Worm (Caenorhabditis elegans) whole organism, early embryonic: Measurements from ENCODE around the gene Y17G9B.8.
A peak's percentile ranks its signal among the peaks of the same experiment; 100 is the strongest.

Experiments used
- B0310.2 ChIP-seq: sonication (generic microtip); optimal IDR thresholded peaks from 2 replicates; lab custom pipeline; 2016; ENCODE audit warnings: mild to moderate bottlenecking, missing genetic modification characterization, missing compliant biosample characterization
- F13C5.2 ChIP-seq: sonication (generic microtip); optimal IDR thresholded peaks from 2 replicates; lab custom pipeline; 2017; ENCODE audit warnings: mild to moderate bottlenecking, missing genetic modification characterization, inconsistent platforms, missing compliant biosample characterization
- aly-1 ChIP-seq: sonication (generic microtip); optimal IDR thresholded peaks from 2 replicates; lab custom pipeline; 2016; ENCODE audit warnings: missing genetic modification characterization, missing compliant biosample characterization
- ama-1 ChIP-seq: fragments of 150-350 bp; optimal IDR thresholded peaks from 2 replicates; lab custom pipeline; 2014
- ceh-13 ChIP-seq: fragments of 200-800 bp; sonication (Bioruptor generic); optimal IDR thresholded peaks from 2 replicates; lab custom pipeline; 2018; ENCODE audit warnings: mild to moderate bottlenecking, missing genetic modification characterization, missing compliant biosample characterization
- ceh-36 ChIP-seq: sonication (generic microtip); optimal IDR thresholded peaks from 2 replicates; lab custom pipeline; 2016; ENCODE audit warnings: missing genetic modification characterization, inconsistent platforms, missing compliant biosample characterization
- ets-7 ChIP-seq: sonication (generic microtip); optimal IDR thresholded peaks from 2 replicates; lab custom pipeline; 2016; ENCODE audit warnings: missing genotype, missing genetic modification characterization, missing compliant biosample characterization
- flt-1 ChIP-seq: fragments of 200-800 bp; sonication (Bioruptor generic); IDR thresholded peaks from 2 replicates; pipeline ENCODE4 v1.3.6; 2022; ENCODE audit warnings: missing genetic modification characterization, missing compliant biosample characterization
- hmbx-1 ChIP-seq: sonication (generic microtip); optimal IDR thresholded peaks from 2 replicates; lab custom pipeline; 2016; ENCODE audit warnings: mild to moderate bottlenecking, missing genetic modification characterization, missing compliant biosample characterization
- hmg-4 ChIP-seq: fragments of 200-800 bp; sonication (Bioruptor generic); optimal IDR thresholded peaks from 2 replicates; lab custom pipeline; 2018; ENCODE audit warnings: mild to moderate bottlenecking, missing genetic modification characterization, missing compliant biosample characterization
- hnd-1 ChIP-seq: sonication (generic microtip); optimal IDR thresholded peaks from 2 replicates; lab custom pipeline; 2016; ENCODE audit warnings: missing genetic modification characterization, missing compliant biosample characterization
- pes-1 ChIP-seq: fragments of 200-800 bp; sonication (Bioruptor generic); IDR thresholded peaks from 2 replicates; pipeline ENCODE4 v1.3.6; 2022; ENCODE audit warnings: missing genetic modification reagents, missing genetic modification characterization, missing compliant biosample characterization
- scrt-1 ChIP-seq: fragments of 200-800 bp; sonication (Bioruptor generic); IDR thresholded peaks from 2 replicates; pipeline ENCODE4 v1.3.6; 2022; ENCODE audit warnings: missing genetic modification characterization, missing compliant biosample characterization
- sea-1 ChIP-seq: fragments of 200-800 bp; sonication (Bioruptor generic); conservative IDR thresholded peaks from 2 replicates; pipeline ENCODE4 v1.3.6; 2022; ENCODE audit warnings: missing genetic modification characterization, missing compliant biosample characterization
- tbx-11 ChIP-seq: fragments of 200-800 bp; sonication (Bioruptor generic); IDR thresholded peaks from 2 replicates; pipeline ENCODE4 v1.3.6; 2022; ENCODE audit warnings: missing genetic modification characterization, missing compliant biosample characterization
- tbx-37 ChIP-seq: fragments of 200-800 bp; sonication (Bioruptor generic); conservative IDR thresholded peaks from 2 replicates; pipeline ENCODE4 v1.3.6; 2022; ENCODE audit warnings: missing genetic modification reagents, missing genetic modification characterization, missing compliant biosample characterization
- tra-4 ChIP-seq: sonication (generic microtip); optimal IDR thresholded peaks from 2 replicates; lab custom pipeline; 2017; ENCODE audit warnings: missing genetic modification characterization, missing compliant biosample characterization

Y17G9B.8 gene

ce11 chrIV:4747553-4747952 lies 11.1 kb downstream of the Y17G9B.8 start, which contains the start of gene tctn-1:
Gene tctn-1, minus strand, starts transcription at chrIV:4747832.
- TF ChIP-seq ets-7 = no peak
- peak; percentile 14 for TF ChIP-seq ama-1 (lab: Kevin White, UChicago)

DNA sequence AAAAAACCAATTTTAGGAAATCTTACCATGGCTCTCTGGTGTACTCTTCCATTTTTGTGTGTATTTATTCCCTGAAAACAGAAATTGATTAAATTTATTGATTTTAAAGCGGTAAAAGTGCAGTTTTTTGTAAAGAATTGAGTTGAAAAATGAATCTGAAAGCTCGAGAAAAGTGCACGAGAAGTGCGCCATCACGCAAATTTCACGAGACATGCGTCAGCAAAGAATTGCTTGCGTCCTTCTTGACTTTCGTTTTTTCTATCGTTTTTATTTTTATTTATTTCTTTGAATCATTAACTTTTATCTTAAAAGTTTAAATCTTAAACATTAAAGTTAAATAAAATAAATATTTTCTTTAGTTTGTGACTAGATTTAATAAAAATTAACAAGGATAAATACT lies 13.2 kb downstream of the Y17G9B.8 start, which contains the start of gene timm-17B.1:
Gene timm-17B.1, minus strand, starts transcription at position 71 of the 400 bp plus-strand sequence.
- TF ChIP-seq F13C5.2 (tag; lab: Kevin White, UChicago) (peak; percentile 34), tbx-37 (GFP tag; lab: Robert Waterston, UW) (no peak), B0310.2 (tag; lab: Kevin White, UChicago) (no peak), sea-1 (no peak), scrt-1 (no peak), ets-7 (no peak), ceh-36 (tag; lab: Kevin White, UChicago) (no peak), pes-1 (0 out of 2 replicates have a peak, but pooled peaks have one; percentile 34), tra-4 (no peak), flt-1 (no peak), hnd-1 (tag; lab: Kevin White, UChicago) (no peak), ama-1 (lab: Kevin White, UChicago) (no peak), tbx-11 (GFP tag; lab: Robert Waterston, UW) (no peak), hmg-4 (GFP tag; lab: Kevin White, UChicago) (no peak)

- no peak for TF ChIP-seq tra-4
- no peak for TF ChIP-seq ceh-36 (tag; lab: Kevin White, UChicago)
- TF ChIP-seq ceh-13 (GFP tag; lab: Kevin White, UChicago) = no peak
- TF ChIP-seq aly-1 = no peak
Measured at ce11 chrIV:4744167-4744566, 14.5 kb downstream of the Y17G9B.8 start, which contains the start of gene hoe-1. Gene hoe-1, minus strand, starts transcription at chrIV:4744267.

ce11 chrIV:4742480-4742879 lies 16.2 kb downstream of the Y17G9B.8 start:
- no peak for TF ChIP-seq flt-1
- no peak for TF ChIP-seq ets-7
- no peak for TF ChIP-seq tbx-37 (GFP tag; lab: Robert Waterston, UW)
- no peak for TF ChIP-seq pes-1
- TF ChIP-seq tbx-11 (GFP tag; lab: Robert Waterston, UW) = no peak
- no peak for TF ChIP-seq ama-1 (lab: Kevin White, UChicago)
- TF ChIP-seq scrt-1 = no peak
- TF ChIP-seq hmbx-1 (tag; lab: Kevin White, UChicago) = no peak
- TF ChIP-seq B0310.2 (tag; lab: Kevin White, UChicago) = no peak
- no peak for TF ChIP-seq sea-1
- no peak for TF ChIP-seq hnd-1 (tag; lab: Kevin White, UChicago)
- TF ChIP-seq tra-4 = no peak
- TF ChIP-seq ceh-36 (tag; lab: Kevin White, UChicago) = no peak
- no peak for TF ChIP-seq ceh-13 (GFP tag; lab: Kevin White, UChicago)
- no peak for TF ChIP-seq aly-1
- TF ChIP-seq hmg-4 (GFP tag; lab: Kevin White, UChicago) = no peak
- no peak for TF ChIP-seq F13C5.2 (tag; lab: Kevin White, UChicago)

DNA sequence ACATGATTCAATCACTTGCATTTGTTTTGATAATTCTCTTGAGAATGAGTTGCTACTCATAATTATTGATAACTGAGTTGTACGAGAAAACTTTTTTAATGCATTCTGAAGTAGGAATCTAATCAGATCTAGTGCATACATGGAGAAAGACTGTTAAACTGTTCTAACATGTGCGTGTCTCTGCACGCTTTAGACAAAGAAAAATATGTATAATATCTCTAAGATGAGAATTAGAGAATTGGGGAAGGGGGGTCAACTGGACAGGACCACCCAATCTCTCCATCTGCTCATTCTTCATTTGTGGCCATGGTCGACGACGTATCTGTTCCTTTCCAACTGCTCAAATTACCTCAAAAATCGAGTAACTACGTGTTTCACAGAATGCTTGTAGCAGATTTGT lies 21.4 kb downstream of the Y17G9B.8 start, which contains the start of gene fbxb-78:
Gene fbxb-78, plus strand, starts transcription at position 301 of the 400 bp plus-strand sequence.
- TF ChIP-seq flt-1 = no peak
- TF ChIP-seq pes-1 = no peak
- no peak for TF ChIP-seq tbx-37 (GFP tag; lab: Robert Waterston, UW)
- no peak for TF ChIP-seq aly-1
- TF ChIP-seq scrt-1 = no peak
- TF ChIP-seq hmg-4 (GFP tag; lab: Kevin White, UChicago) = no peak
- TF ChIP-seq ceh-36 (tag; lab: Kevin White, UChicago) = no peak
- no peak for TF ChIP-seq sea-1
- no peak for TF ChIP-seq ama-1 (lab: Kevin White, UChicago)
- no peak for TF ChIP-seq tbx-11 (GFP tag; lab: Robert Waterston, UW)
- no peak for TF ChIP-seq ets-7
- no peak for TF ChIP-seq hnd-1 (tag; lab: Kevin White, UChicago)
- TF ChIP-seq B0310.2 (tag; lab: Kevin White, UChicago) = no peak
- no peak for TF ChIP-seq tra-4
- TF ChIP-seq ceh-13 (GFP tag; lab: Kevin White, UChicago) = no peak

DNA sequence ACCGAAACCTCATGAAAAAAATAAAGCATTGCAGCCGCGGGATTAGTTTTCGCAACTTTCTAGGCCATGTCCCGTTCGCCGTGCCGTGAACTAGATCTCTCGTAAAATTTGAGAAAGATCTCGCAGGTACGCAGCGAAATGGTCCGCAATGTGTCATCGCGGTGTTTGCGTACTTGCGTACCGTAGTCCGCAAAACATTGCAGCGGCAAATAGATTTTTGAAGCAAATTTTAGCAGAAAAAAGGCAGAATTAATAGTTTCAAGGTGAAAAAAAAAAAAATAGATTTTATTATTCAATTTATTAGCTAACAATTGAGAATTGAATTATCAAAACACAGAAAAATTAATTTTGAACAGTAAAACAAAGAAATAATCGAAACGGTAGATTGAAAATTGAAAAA lies 30.7 kb downstream of the Y17G9B.8 start:
- TF ChIP-seq F13C5.2 (tag; lab: Kevin White, UChicago) (peak; percentile 3), tbx-37 (GFP tag; lab: Robert Waterston, UW) (peak; percentile 56; the same call in 1 of the 2 replicates), scrt-1 (peak; percentile 51; the same call in 1 of the 2 replicates), tbx-11 (GFP tag; lab: Robert Waterston, UW) (0 out of 2 replicates have a peak, but pooled peaks have one; percentile 50), sea-1 (peak; percentile 67; the same call in 1 of the 2 replicates), pes-1 (peak; percentile 73)

- TF ChIP-seq scrt-1 = peak; percentile 74
- TF ChIP-seq sea-1 = 0 out of 2 replicates have a peak, but pooled peaks have one; percentile 50
- 0 out of 2 replicates have a peak, but pooled peaks have one; percentile 38 for TF ChIP-seq flt-1
- peak; percentile 72 for TF ChIP-seq pes-1
- TF ChIP-seq tbx-37 (GFP tag; lab: Robert Waterston, UW) = peak; percentile 67; the same call in 1 of the 2 replicates
Measured at ce11 chrIV:4725478-4725920, 33.1 kb downstream of the Y17G9B.8 start.

- TF ChIP-seq hmbx-1 (tag; lab: Kevin White, UChicago) (no peak), scrt-1 (no peak), hnd-1 (tag; lab: Kevin White, UChicago) (no peak), tbx-11 (GFP tag; lab: Robert Waterston, UW) (no peak), tbx-37 (GFP tag; lab: Robert Waterston, UW) (no peak), ceh-36 (tag; lab: Kevin White, UChicago) (no peak), F13C5.2 (tag; lab: Kevin White, UChicago) (no peak), B0310.2 (tag; lab: Kevin White, UChicago) (no peak), sea-1 (no peak), ets-7 (no peak), tra-4 (no peak), pes-1 (no peak), ceh-13 (GFP tag; lab: Kevin White, UChicago) (no peak), flt-1 (no peak)
Measured at ce11 chrIV:4724562-4724961, 34.1 kb downstream of the Y17G9B.8 start, which contains the start of gene K08F11.1. Gene K08F11.1, plus strand, starts transcription at chrIV:4724862.
